Worm (Caenorhabditis elegans) whole organism, L1 larva: Measurements from ENCODE around the gene fbxa-61.

ENCODE experiments used
- ceh-90 ChIP-seq: sonication (generic microtip); optimal IDR thresholded peaks from 2 replicates; lab custom pipeline; 2016; ENCODE audit warnings: missing genetic modification characterization, missing compliant biosample characterization
- egl-27 ChIP-seq, 2 experiments: fragments of 150-350 bp in 1 of 2; sonication (generic microtip); optimal IDR thresholded peaks; 3 replicates each; lab custom pipeline; 2017 to 2018; ENCODE audit warnings: missing biosample characterization in 2 of 2, missing genetic modification characterization in 2 of 2, missing genetic modification reagents in 2 of 2
- hlh-17 ChIP-seq: fragments of 200-800 bp; sonication (Bioruptor generic); optimal IDR thresholded peaks from 2 replicates; lab custom pipeline; 2018; ENCODE audit warnings: missing genetic modification characterization, mild to moderate bottlenecking, missing compliant biosample characterization, moderate library complexity, borderline replicate concordance
- jun-1 ChIP-seq: fragments of 150-350 bp; optimal IDR thresholded peaks from 2 replicates; lab custom pipeline; 2014; ENCODE audit warnings: missing biosample characterization, missing genetic modification reagents, missing genetic modification characterization
- nhr-11 ChIP-seq: fragments of 150-350 bp; optimal IDR thresholded peaks from 2 replicates; lab custom pipeline; 2014; ENCODE audit warnings: missing biosample characterization, missing genetic modification characterization
- nhr-237 ChIP-seq: fragments of 150-350 bp; optimal IDR thresholded peaks from 2 replicates; lab custom pipeline; 2014; ENCODE audit warnings: missing biosample characterization, missing genetic modification characterization
- nhr-71 ChIP-seq: sonication (generic microtip); optimal IDR thresholded peaks from 2 replicates; lab custom pipeline; 2016; ENCODE audit warnings: mild to moderate bottlenecking, missing genetic modification characterization, moderate library complexity, missing compliant biosample characterization
- pqm-1 ChIP-seq: sonication (generic microtip); optimal IDR thresholded peaks from 3 replicates; lab custom pipeline; 2017; ENCODE audit warnings: missing biosample characterization, missing genetic modification characterization
- tbx-2 ChIP-seq: sonication (generic microtip); optimal IDR thresholded peaks from 2 replicates; lab custom pipeline; 2016; ENCODE audit warnings: missing genetic modification characterization, missing compliant biosample characterization

ce11 chrIII:1289139-1289538 is 50.3 kb downstream of the fbxa-61 start:
- TF ChIP-seq ceh-90: no peak
- no peak for TF ChIP-seq nhr-71 (tag; lab: Kevin White, UChicago)
- no peak for TF ChIP-seq egl-27 (tag; optimal IDR thresholded peaks at IDR 0.05; lab: Kevin White, UChicago)
- TF ChIP-seq pqm-1 (tag; lab: Kevin White, UChicago): peak; percentile 35
- TF ChIP-seq nhr-237: no peak
- TF ChIP-seq jun-1 (tag; lab: Kevin White, UChicago): peak; percentile 75
- no peak for TF ChIP-seq nhr-11
- no peak for TF ChIP-seq hlh-17 (GFP tag; lab: Kevin White, UChicago)
- no peak for TF ChIP-seq tbx-2 (tag; lab: Kevin White, UChicago)
